Fruit fly (Drosophila melanogaster) whole organism, embryonic: ENCODE data around the gene Rpt5.
A peak's percentile ranks its signal among the peaks of the same experiment; 100 is the strongest.

ENCODE experiments used
- Ada2b ChIP-seq: fragments of 200-800 bp; sonication (Bioruptor generic); IDR thresholded peaks from 2 replicates; pipeline ENCODE4 v1.3.6; 2022; ENCODE audit warnings: missing biosample characterization, missing genetic modification characterization
- Antp ChIP-seq: fragments of 200-800 bp; sonication (Bioruptor generic); optimal IDR thresholded peaks from 3 replicates; lab custom pipeline; 2016; ENCODE audit warnings: missing biosample characterization, missing genetic modification characterization
- Atf3 ChIP-seq: fragments of 200-800 bp; sonication (Bioruptor generic); optimal IDR thresholded peaks from 3 replicates; lab custom pipeline; 2016; ENCODE audit warnings: missing biosample characterization, missing genetic modification characterization
- C15 ChIP-seq: fragments of 200-800 bp; sonication (Bioruptor generic); IDR thresholded peaks from 3 replicates; pipeline ENCODE4 v1.3.6; 2022; ENCODE audit warnings: missing biosample characterization, missing genetic modification characterization
- CG10979 ChIP-seq: fragments of 200-800 bp; sonication (Bioruptor generic); optimal IDR thresholded peaks from 2 replicates; lab custom pipeline; 2018; ENCODE audit warnings: missing biosample characterization, mild to moderate bottlenecking, missing genetic modification characterization, moderate library complexity
- CG13287 ChIP-seq: fragments of 200-800 bp; sonication (Bioruptor generic); IDR thresholded peaks from 2 replicates; pipeline ENCODE4 v1.3.6; 2022; ENCODE audit warnings: missing biosample characterization, missing genetic modification characterization; ENCODE audit not compliant: partially characterized antibody
- CG13296 ChIP-seq: fragments of 200-800 bp; sonication (Bioruptor generic); optimal IDR thresholded peaks from 3 replicates; lab custom pipeline; 2018; ENCODE audit warnings: missing biosample characterization, mild to moderate bottlenecking, missing genetic modification characterization
- CG18262 ChIP-seq: fragments of 200-800 bp; optimal IDR thresholded peaks from 3 replicates; lab custom pipeline; 2019; ENCODE audit warnings: missing biosample characterization, mild to moderate bottlenecking, missing genetic modification characterization, moderate library complexity
- CG3407 ChIP-seq: fragments of 200-800 bp; sonication (Bioruptor generic); optimal IDR thresholded peaks from 2 replicates; lab custom pipeline; 2018; ENCODE audit warnings: missing biosample characterization, mild to moderate bottlenecking, missing genetic modification characterization
- CG4404 ChIP-seq: fragments of 200-800 bp; sonication (Bioruptor generic); IDR thresholded peaks from 2 replicates; pipeline ENCODE4 v1.3.6; 2022; ENCODE audit warnings: missing biosample characterization, missing genetic modification characterization
- CG4730 ChIP-seq: fragments of 200-800 bp; sonication (Bioruptor generic); IDR thresholded peaks from 2 replicates; pipeline ENCODE4 v1.3.6; 2022; ENCODE audit warnings: missing biosample characterization, missing genetic modification characterization
- CG6254 ChIP-seq: fragments of 200-800 bp; sonication (Bioruptor generic); optimal IDR thresholded peaks from 3 replicates; lab custom pipeline; 2017; ENCODE audit warnings: mild to moderate bottlenecking, missing biosample characterization, missing genetic modification reagents, missing genetic modification characterization
- CG6791 ChIP-seq: fragments of 200-800 bp; sonication (Bioruptor generic); IDR thresholded peaks from 3 replicates; pipeline ENCODE4 v1.3.6; 2022; ENCODE audit warnings: missing biosample characterization, missing genetic modification characterization; ENCODE audit not compliant: partially characterized antibody
- CG6813 ChIP-seq: fragments of 200-800 bp; sonication (Bioruptor generic); optimal IDR thresholded peaks from 2 replicates; lab custom pipeline; 2017; ENCODE audit warnings: missing biosample characterization, missing genetic modification characterization, mild to moderate bottlenecking, moderate library complexity, missing genetic modification reagents
- CG7839 ChIP-seq: fragments of 200-800 bp; sonication (Bioruptor generic); optimal IDR thresholded peaks from 3 replicates; lab custom pipeline; 2018; ENCODE audit warnings: missing biosample characterization, mild to moderate bottlenecking, missing genetic modification characterization, moderate library complexity
- D19B ChIP-seq: fragments of 200-800 bp; sonication (Bioruptor generic); optimal IDR thresholded peaks from 2 replicates; lab custom pipeline; 2017; ENCODE audit warnings: missing biosample characterization, mild to moderate bottlenecking, missing genetic modification characterization
- E2f2 ChIP-seq: fragments of 200-800 bp; sonication (Bioruptor generic); IDR thresholded peaks from 2 replicates; pipeline ENCODE4 v1.3.6; 2022; ENCODE audit warnings: missing biosample characterization, missing genetic modification characterization
- Eip74EF ChIP-seq, 2 experiments: fragments of 200-800 bp in 1 of 2; fragments of >200 bp in 1 of 2; sonication (Bioruptor generic) in 1 of 2; optimal IDR thresholded peaks; 2 replicates each; lab custom pipeline; 2017 to 2019; ENCODE audit warnings: missing biosample characterization in 2 of 2, missing genetic modification characterization in 2 of 2, mild to moderate bottlenecking in 1 of 2, moderate library complexity in 1 of 2
- Fer2 ChIP-seq: fragments of 200-800 bp; sonication (Bioruptor generic); optimal IDR thresholded peaks from 2 replicates; lab custom pipeline; 2018; ENCODE audit warnings: missing biosample characterization, mild to moderate bottlenecking, missing genetic modification characterization, moderate library complexity
- HmgZ ChIP-seq: fragments of 200-800 bp; sonication (Bioruptor generic); optimal IDR thresholded peaks from 2 replicates; lab custom pipeline; 2018; ENCODE audit warnings: missing biosample characterization, mild to moderate bottlenecking, missing genetic modification characterization
- Lhr ChIP-seq: fragments of 200-800 bp; sonication (Bioruptor generic); optimal IDR thresholded peaks from 3 replicates; lab custom pipeline; 2017; ENCODE audit warnings: mild to moderate bottlenecking, missing biosample characterization, missing genetic modification reagents, missing genetic modification characterization
- MBD-R2 ChIP-seq: fragments of 200-800 bp; sonication (Bioruptor generic); IDR thresholded peaks from 2 replicates; pipeline ENCODE4 v1.3.6; 2022; ENCODE audit warnings: missing biosample characterization, missing genetic modification characterization
- MESR4 ChIP-seq: fragments of 200-800 bp; sonication (Bioruptor generic); optimal IDR thresholded peaks from 2 replicates; lab custom pipeline; 2018; ENCODE audit warnings: missing biosample characterization, mild to moderate bottlenecking, missing genetic modification characterization, moderate library complexity
- Myb ChIP-seq: fragments of 200-800 bp; sonication (Bioruptor generic); optimal IDR thresholded peaks from 2 replicates; lab custom pipeline; 2016; ENCODE audit warnings: missing biosample characterization, missing genetic modification characterization
- NC2β ChIP-seq: fragments of 200-800 bp; sonication (Bioruptor generic); optimal IDR thresholded peaks from 2 replicates; lab custom pipeline; 2016; ENCODE audit warnings: missing biosample characterization, missing genetic modification characterization
- Nf-YB ChIP-seq: fragments of 200-800 bp; sonication (Bioruptor generic); optimal IDR thresholded peaks from 3 replicates; lab custom pipeline; 2019; ENCODE audit warnings: missing biosample characterization, mild to moderate bottlenecking, missing genetic modification characterization, moderate library complexity
- Side ChIP-seq: fragments of 200-800 bp; sonication (Bioruptor generic); optimal IDR thresholded peaks from 2 replicates; lab custom pipeline; 2016; ENCODE audit warnings: missing biosample characterization, missing genetic modification characterization
- Trl ChIP-seq, 3 experiments: fragments of >200 bp in 2 of 3; fragments of 200-800 bp in 1 of 3; sonication (Bioruptor generic) in 1 of 3; optimal IDR thresholded peaks; 2 replicates in 1 of 3; 3 replicates in 2 of 3; lab custom pipeline; 2016 to 2017; ENCODE audit warnings: missing biosample characterization in 1 of 3, missing genetic modification characterization in 1 of 3
- amos ChIP-seq: fragments of 200-800 bp; sonication (Bioruptor generic); IDR thresholded peaks from 2 replicates; pipeline ENCODE4 v1.3.6; 2022; ENCODE audit warnings: missing biosample characterization, missing genetic modification characterization; ENCODE audit not compliant: partially characterized antibody
- bigmax ChIP-seq: fragments of 200-800 bp; sonication (Bioruptor generic); optimal IDR thresholded peaks from 2 replicates; lab custom pipeline; 2018; ENCODE audit warnings: missing biosample characterization, mild to moderate bottlenecking, missing genetic modification characterization
- chinmo ChIP-seq: fragments of 200-800 bp; sonication (Bioruptor generic); IDR thresholded peaks from 4 replicates; pipeline ENCODE4 v1.3.6; 2022; ENCODE audit warnings: missing biosample characterization, missing genetic modification characterization; ENCODE audit not compliant: partially characterized antibody
- crol ChIP-seq: fragments of 200-800 bp; sonication (Bioruptor generic); IDR thresholded peaks from 2 replicates; pipeline ENCODE4 v1.3.6; 2022; ENCODE audit warnings: missing biosample characterization, missing genetic modification characterization
- dmrt11E ChIP-seq: fragments of 200-800 bp; sonication (Bioruptor generic); optimal IDR thresholded peaks from 3 replicates; lab custom pipeline; 2018; ENCODE audit warnings: missing biosample characterization, mild to moderate bottlenecking, missing genetic modification characterization, moderate library complexity
- esg ChIP-seq: fragments of 200-800 bp; sonication (Bioruptor generic); conservative IDR thresholded peaks from 2 replicates; pipeline ENCODE4 v1.3.6; 2022; ENCODE audit warnings: missing biosample characterization, missing genetic modification characterization
- exex ChIP-seq: fragments of 200-800 bp; sonication (Bioruptor generic); optimal IDR thresholded peaks from 4 replicates; lab custom pipeline; 2018; ENCODE audit warnings: missing biosample characterization, mild to moderate bottlenecking, missing genetic modification characterization, moderate library complexity
- eyg ChIP-seq: fragments of 200-800 bp; sonication (Bioruptor generic); optimal IDR thresholded peaks from 3 replicates; lab custom pipeline; 2016; ENCODE audit warnings: missing biosample characterization, missing genetic modification characterization
- gfzf ChIP-seq: fragments of 200-800 bp; sonication (Bioruptor generic); optimal IDR thresholded peaks from 2 replicates; lab custom pipeline; 2016; ENCODE audit warnings: missing biosample characterization, mild to moderate bottlenecking, missing genetic modification characterization, moderate library complexity
- grau ChIP-seq: fragments of 200-800 bp; optimal IDR thresholded peaks from 3 replicates; lab custom pipeline; 2019; ENCODE audit warnings: missing biosample characterization, mild to moderate bottlenecking, missing genetic modification characterization, moderate library complexity
- gt ChIP-seq: fragments of 200-800 bp; sonication (Bioruptor generic); IDR thresholded peaks from 2 replicates; pipeline ENCODE4 v1.3.6; 2022; ENCODE audit warnings: missing biosample characterization, missing genetic modification characterization
- ham ChIP-seq: fragments of 200-800 bp; sonication (Bioruptor generic); IDR thresholded peaks from 2 replicates; pipeline ENCODE4 v1.3.6; 2022; ENCODE audit warnings: missing biosample characterization, missing genetic modification characterization
- hbn ChIP-seq: fragments of 200-800 bp; sonication (Bioruptor generic); IDR thresholded peaks from 2 replicates; pipeline ENCODE4 v1.3.6; 2022; ENCODE audit warnings: missing biosample characterization, missing genetic modification characterization; ENCODE audit not compliant: partially characterized antibody
- jumu ChIP-seq: fragments of 200-800 bp; sonication (Bioruptor generic); optimal IDR thresholded peaks from 3 replicates; lab custom pipeline; 2016; ENCODE audit warnings: missing biosample characterization, missing genetic modification characterization
- knrl ChIP-seq: fragments of 200-800 bp; sonication (Bioruptor generic); IDR thresholded peaks from 3 replicates; pipeline ENCODE4 v1.3.6; 2022; ENCODE audit warnings: missing biosample characterization, missing genetic modification characterization; ENCODE audit not compliant: partially characterized antibody
- onecut ChIP-seq: fragments of 200-800 bp; sonication (Bioruptor generic); IDR thresholded peaks from 2 replicates; pipeline ENCODE4 v1.3.6; 2022; ENCODE audit warnings: missing biosample characterization, missing genetic modification characterization
- pnt ChIP-seq: fragments of 200-800 bp; sonication (Bioruptor generic); optimal IDR thresholded peaks from 3 replicates; lab custom pipeline; 2016; ENCODE audit warnings: missing biosample characterization, missing genetic modification characterization
- sens ChIP-seq: fragments of 200-800 bp; sonication (Bioruptor generic); peaks from one replicate; lab custom pipeline; 2016; ENCODE audit warnings: missing biosample characterization, missing genetic modification characterization
- wek ChIP-seq: fragments of 200-800 bp; sonication (Bioruptor generic); optimal IDR thresholded peaks from 3 replicates; lab custom pipeline; 2018; ENCODE audit warnings: missing biosample characterization, mild to moderate bottlenecking, missing genetic modification characterization, moderate library complexity
- zfh2 ChIP-seq: fragments of 200-800 bp; sonication (Bioruptor generic); optimal IDR thresholded peaks from 2 replicates; lab custom pipeline; 2016; ENCODE audit warnings: missing biosample characterization, missing genetic modification characterization

Gene Rpt5

dm6 chr3R:23760219-23761018 is 7.7 kb downstream of the Rpt5 start, which contains the start of gene SdhD (continued):
- TF ChIP-seq E2f2 (GFP tag; lab: Robert Waterston, UW) (peak; percentile 30; the same call in 1 of the 2 replicates), grau (peak; percentile 10), gt (no peak), amos (GFP tag; lab: Robert Waterston, UW) (peak; percentile 58; the same call in 1 of the 2 replicates), CG13296 (GFP tag; lab: Kevin White, UChicago) (peak; percentile 15), Antp (no peak), crol (GFP tag; lab: Robert Waterston, UW) (no peak), zfh2 (GFP tag; lab: Kevin White, UChicago) (peak; percentile 53), Fer2 (tag; lab: Kevin White, UChicago) (no peak), CG18262 (tag; lab: Kevin White, UChicago) (no peak), hbn (GFP tag; lab: Robert Waterston, UW) (peak; percentile 47; the same call in 1 of the 2 replicates), Eip74EF (GFP tag; optimal IDR thresholded peaks at IDR 0.05; lab: Kevin White, UChicago) (no peak), wek (GFP tag; lab: Kevin White, UChicago) (peak; percentile 27), pnt (GFP tag; lab: Kevin White, UChicago) (no peak), exex (tag; lab: Kevin White, UChicago) (peak; percentile 27), C15 (GFP tag; lab: Robert Waterston, UW) (no peak), ham (GFP tag; lab: Robert Waterston, UW) (no peak), eyg (GFP tag; lab: Kevin White, UChicago) (no peak), gfzf (peak; percentile 10), Myb (GFP tag; lab: Kevin White, UChicago) (peak; percentile 53), CG3407 (GFP tag; lab: Kevin White, UChicago) (no peak), MESR4 (GFP tag; lab: Kevin White, UChicago) (peak; percentile 80), CG6254 (no peak), dmrt11E (tag; lab: Kevin White, UChicago) (no peak), chinmo (GFP tag; lab: Robert Waterston, UW) (no peak), knrl (GFP tag; lab: Robert Waterston, UW) (no peak), bigmax (GFP tag; lab: Kevin White, UChicago) (no peak), NC2β (peak; percentile 29), CG6813 (GFP tag; lab: Kevin White, UChicago) (no peak), esg (GFP tag; lab: Robert Waterston, UW) (no peak), CG13287 (peak; percentile 72), Nf-YB (no peak), CG4730 (no peak), jumu (peak; percentile 20), Ada2b (GFP tag; lab: Robert Waterston, UW) (no peak), CG7839 (peak; percentile 3), onecut (peak; percentile 48; the same call in 1 of the 2 replicates), Side (GFP tag; lab: Kevin White, UChicago) (no peak), Lhr (GFP tag; lab: Kevin White, UChicago) (no peak), HmgZ (tag; lab: Kevin White, UChicago) (peak; percentile 55), Atf3 (GFP tag; lab: Kevin White, UChicago) (no peak), D19B (GFP tag; lab: Kevin White, UChicago) (no peak), sens (GFP tag; lab: Kevin White, UChicago) (peak; percentile 86), CG4404 (GFP tag; lab: Robert Waterston, UW) (no peak), CG6791 (0 out of 3 replicates have a peak, but pooled peaks have one; percentile 28), Trl (optimal IDR thresholded peaks at IDR 0.05; lab: Kevin White, UChicago) (no peak), Trl (GFP tag; optimal IDR thresholded peaks at IDR 0.05; lab: Kevin White, UChicago) (no peak), CG10979 (tag; lab: Kevin White, UChicago) (no peak), MBD-R2 (GFP tag; lab: Robert Waterston, UW) (peak; percentile 93)
